Worm (Caenorhabditis elegans): Measurements from ENCODE around the gene clec-40.

DNA sequence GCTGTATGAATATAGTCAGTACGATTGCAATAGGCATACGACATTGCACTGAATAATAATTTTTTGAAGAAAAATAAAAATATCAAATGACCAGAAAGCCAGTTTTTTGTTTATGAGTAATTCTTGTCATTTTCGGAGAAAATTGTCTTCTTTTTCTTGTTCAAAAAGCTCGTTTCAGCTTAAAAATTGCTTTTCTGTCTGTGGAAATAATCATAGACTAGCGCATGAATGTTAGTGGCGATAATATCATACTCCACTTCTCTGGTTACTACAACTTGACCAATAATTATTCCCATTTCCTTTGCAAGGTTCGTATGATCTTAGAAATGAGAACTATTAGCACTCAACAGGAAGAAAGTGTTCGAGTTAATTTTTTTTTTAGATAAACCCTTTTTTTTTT is 13.4 kb downstream of the clec-40 start, which contains the start of gene srh-216:
- no peak for TF ChIP-seq fos-1 (tag; optimal IDR thresholded peaks at IDR 0.05)
- TF ChIP-seq ama-1 (optimal IDR thresholded peaks at IDR 0.05): no peak
- no peak for TF ChIP-seq lin-39 (tag; optimal IDR thresholded peaks at IDR 0.05)
- TF ChIP-seq egl-27 (tag; optimal IDR thresholded peaks at IDR 0.05): no peak
- TF ChIP-seq ceh-82 (tag; optimal IDR thresholded peaks at IDR 0.05): no peak
- no peak for TF ChIP-seq R02D3.7 (tag; optimal IDR thresholded peaks at IDR 0.05)
- no peak for TF ChIP-seq lin-13 (GFP tag; optimal IDR thresholded peaks at IDR 0.05)
- TF ChIP-seq snpc-4 (tag; optimal IDR thresholded peaks at IDR 0.05): no peak
- no peak for TF ChIP-seq nhr-25 (tag; optimal IDR thresholded peaks at IDR 0.05)
- no peak for TF ChIP-seq ztf-11 (tag; optimal IDR thresholded peaks at IDR 0.05)
- no peak for TF ChIP-seq unc-62 (GFP tag; optimal IDR thresholded peaks at IDR 0.05)
- TF ChIP-seq elt-3 (tag; optimal IDR thresholded peaks at IDR 0.05): no peak
- TF ChIP-seq zag-1 (tag; optimal IDR thresholded peaks at IDR 0.05): no peak
- TF ChIP-seq nhr-11 (tag; optimal IDR thresholded peaks at IDR 0.05): no peak
